Fruit fly (Drosophila melanogaster) whole organism, embryonic: Measurements from ENCODE around the gene CG17778.

Experiments used
- Adf1 ChIP-seq: fragments of 200-800 bp; sonication (Bioruptor generic); IDR thresholded peaks from 2 replicates; pipeline ENCODE4 v1.3.6; 2022; ENCODE audit warnings: missing biosample characterization, missing genetic modification characterization
- Antp ChIP-seq: fragments of 200-800 bp; sonication (Bioruptor generic); optimal IDR thresholded peaks from 3 replicates; lab custom pipeline; 2016; ENCODE audit warnings: missing biosample characterization, missing genetic modification characterization
- CG10431 ChIP-seq: fragments of 200-800 bp; sonication (Bioruptor generic); optimal IDR thresholded peaks from 3 replicates; lab custom pipeline; 2018; ENCODE audit warnings: missing biosample characterization, mild to moderate bottlenecking, missing genetic modification characterization
- CG10462 ChIP-seq: fragments of 200-800 bp; sonication (Bioruptor generic); optimal IDR thresholded peaks from 2 replicates; lab custom pipeline; 2016; ENCODE audit warnings: missing biosample characterization, missing genetic modification characterization
- CG11504 ChIP-seq: fragments of 200-800 bp; sonication (Bioruptor generic); optimal IDR thresholded peaks from 3 replicates; lab custom pipeline; 2019; ENCODE audit warnings: missing biosample characterization, mild to moderate bottlenecking, missing genetic modification characterization, moderate library complexity
- CG12071 ChIP-seq: fragments of 200-800 bp; sonication (Bioruptor generic); optimal IDR thresholded peaks from 3 replicates; lab custom pipeline; 2018; ENCODE audit warnings: missing biosample characterization, mild to moderate bottlenecking, missing genetic modification characterization
- CG12219 ChIP-seq: fragments of 200-800 bp; sonication (Bioruptor generic); optimal IDR thresholded peaks from 3 replicates; lab custom pipeline; 2018; ENCODE audit warnings: missing biosample characterization, mild to moderate bottlenecking, missing genetic modification characterization
- CG12744 ChIP-seq: fragments of 200-800 bp; sonication (Bioruptor generic); optimal IDR thresholded peaks from 2 replicates; lab custom pipeline; 2016; ENCODE audit warnings: missing biosample characterization, missing genetic modification characterization
- CG12769 ChIP-seq: fragments of 200-800 bp; sonication (Bioruptor generic); optimal IDR thresholded peaks from 2 replicates; lab custom pipeline; 2019; ENCODE audit warnings: missing biosample characterization, mild to moderate bottlenecking, missing genetic modification characterization, moderate library complexity
- CG15269 ChIP-seq: fragments of 200-800 bp; sonication (Bioruptor generic); optimal IDR thresholded peaks from 2 replicates; lab custom pipeline; 2018; ENCODE audit warnings: missing biosample characterization, mild to moderate bottlenecking, missing genetic modification characterization, moderate library complexity
- CG15696 ChIP-seq: fragments of 200-800 bp; sonication (Bioruptor generic); optimal IDR thresholded peaks from 2 replicates; lab custom pipeline; 2019; ENCODE audit warnings: missing biosample characterization, mild to moderate bottlenecking, missing genetic modification characterization, moderate library complexity
- CG18599 ChIP-seq: fragments of 200-800 bp; sonication (Bioruptor generic); optimal IDR thresholded peaks from 3 replicates; lab custom pipeline; 2017; ENCODE audit warnings: missing biosample characterization, missing genetic modification characterization, mild to moderate bottlenecking, moderate library complexity, missing genetic modification reagents
- CG2120 ChIP-seq: fragments of 200-800 bp; sonication (Bioruptor generic); optimal IDR thresholded peaks from 3 replicates; lab custom pipeline; 2016; ENCODE audit warnings: missing biosample characterization, missing genetic modification characterization
- CG30431 ChIP-seq: fragments of 200-800 bp; sonication (Bioruptor generic); optimal IDR thresholded peaks from 2 replicates; lab custom pipeline; 2017; ENCODE audit warnings: missing biosample characterization, missing genetic modification characterization
- CG5953 ChIP-seq: fragments of 200-800 bp; sonication (Bioruptor generic); IDR thresholded peaks from 2 replicates; pipeline ENCODE4 v1.3.6; 2022; ENCODE audit warnings: missing biosample characterization, missing genetic modification characterization
- CG6689 ChIP-seq: fragments of 200-800 bp; sonication (Bioruptor generic); IDR thresholded peaks from 2 replicates; pipeline ENCODE4 v1.3.6; 2022; ENCODE audit warnings: missing biosample characterization, missing genetic modification characterization
- CG8290 ChIP-seq, 3 experiments: fragments of 200-800 bp; sonication (Bioruptor generic); optimal IDR thresholded peaks; 2 replicates each; lab custom pipeline; 2016 to 2019; ENCODE audit warnings: missing biosample characterization in 3 of 3, missing genetic modification characterization in 3 of 3, mild to moderate bottlenecking in 2 of 3, moderate library complexity in 1 of 3
- CG9797 ChIP-seq: fragments of 200-800 bp; sonication (Bioruptor generic); optimal IDR thresholded peaks from 3 replicates; lab custom pipeline; 2018; ENCODE audit warnings: missing biosample characterization, mild to moderate bottlenecking, missing genetic modification characterization
- CG9817 ChIP-seq: fragments of 200-800 bp; sonication (Bioruptor generic); optimal IDR thresholded peaks from 2 replicates; lab custom pipeline; 2018; ENCODE audit warnings: missing biosample characterization, mild to moderate bottlenecking, missing genetic modification characterization, moderate library complexity
- CHES-1-like ChIP-seq: fragments of 200-800 bp; sonication (Bioruptor generic); optimal IDR thresholded peaks from 2 replicates; lab custom pipeline; 2016; ENCODE audit warnings: missing biosample characterization, missing genetic modification characterization
- Dbx ChIP-seq: fragments of 200-800 bp; sonication (Bioruptor generic); IDR thresholded peaks from 3 replicates; pipeline ENCODE4 v1.3.6; 2022; ENCODE audit warnings: missing biosample characterization, missing genetic modification characterization
- Deaf1 ChIP-seq: fragments of 200-800 bp; optimal IDR thresholded peaks from 3 replicates; lab custom pipeline; 2019; ENCODE audit warnings: missing biosample characterization, mild to moderate bottlenecking, missing genetic modification characterization, moderate library complexity
- Doc3 ChIP-seq: fragments of 200-800 bp; sonication (Bioruptor generic); IDR thresholded peaks from 3 replicates; pipeline ENCODE4 v1.3.6; 2022; ENCODE audit warnings: missing biosample characterization, missing genetic modification characterization; ENCODE audit not compliant: partially characterized antibody
- Lpt ChIP-seq: fragments of >200 bp; optimal IDR thresholded peaks from 2 replicates; lab custom pipeline; 2018; ENCODE audit warnings: missing biosample characterization, missing genetic modification characterization
- Mes4 ChIP-seq: fragments of 200-800 bp; sonication (Bioruptor generic); optimal IDR thresholded peaks from 2 replicates; lab custom pipeline; 2016; ENCODE audit warnings: missing biosample characterization, missing genetic modification characterization
- Optix ChIP-seq: fragments of 200-800 bp; sonication (Bioruptor generic); IDR thresholded peaks from 3 replicates; pipeline ENCODE4 v1.3.6; 2022; ENCODE audit warnings: missing biosample characterization, missing genetic modification characterization
- Rfx ChIP-seq: fragments of 200-800 bp; sonication (Bioruptor generic); IDR thresholded peaks from 2 replicates; pipeline ENCODE4 v1.3.6; 2022; ENCODE audit warnings: missing biosample characterization, missing genetic modification characterization
- Trl ChIP-seq, 3 experiments: fragments of >200 bp in 2 of 3; fragments of 200-800 bp in 1 of 3; sonication (Bioruptor generic) in 1 of 3; optimal IDR thresholded peaks; 2 replicates in 1 of 3; 3 replicates in 2 of 3; lab custom pipeline; 2016 to 2017; ENCODE audit warnings: missing biosample characterization in 1 of 3, missing genetic modification characterization in 1 of 3
- Xrp1 ChIP-seq: fragments of 200-800 bp; sonication (Bioruptor generic); IDR thresholded peaks from 2 replicates; pipeline ENCODE4 v1.3.6; 2022; ENCODE audit warnings: missing biosample characterization, missing genetic modification characterization
- cwo ChIP-seq: fragments of 200-800 bp; sonication (Bioruptor generic); optimal IDR thresholded peaks from 3 replicates; lab custom pipeline; 2017; ENCODE audit warnings: missing biosample characterization, missing genetic modification characterization, mild to moderate bottlenecking, moderate library complexity, missing genetic modification reagents
- dmrt11E ChIP-seq: fragments of 200-800 bp; sonication (Bioruptor generic); optimal IDR thresholded peaks from 3 replicates; lab custom pipeline; 2018; ENCODE audit warnings: missing biosample characterization, mild to moderate bottlenecking, missing genetic modification characterization, moderate library complexity
- dmrt99B ChIP-seq: fragments of 200-800 bp; sonication (Bioruptor generic); optimal IDR thresholded peaks from 2 replicates; lab custom pipeline; 2018; ENCODE audit warnings: missing biosample characterization, mild to moderate bottlenecking, missing genetic modification characterization, moderate library complexity
- eve ChIP-seq, 2 experiments: fragments of >200 bp; optimal IDR thresholded peaks; 2 replicates each; lab custom pipeline; 2017; ENCODE audit warnings: missing biosample characterization in 2 of 2, missing genetic modification characterization in 2 of 2
- gt ChIP-seq: fragments of 200-800 bp; sonication (Bioruptor generic); IDR thresholded peaks from 2 replicates; pipeline ENCODE4 v1.3.6; 2022; ENCODE audit warnings: missing biosample characterization, missing genetic modification characterization
- hbn ChIP-seq: fragments of 200-800 bp; sonication (Bioruptor generic); IDR thresholded peaks from 2 replicates; pipeline ENCODE4 v1.3.6; 2022; ENCODE audit warnings: missing biosample characterization, missing genetic modification characterization; ENCODE audit not compliant: partially characterized antibody
- hkb ChIP-seq, 2 experiments: fragments of 200-800 bp in 1 of 2; fragments of >200 bp in 1 of 2; sonication (Bioruptor generic) in 1 of 2; IDR thresholded peaks in 1 of 2; optimal IDR thresholded peaks in 1 of 2; 2 replicates each; pipeline versions ENCODE4 v1.3.6 to Lab custom; 2017 to 2022; ENCODE audit warnings: missing biosample characterization in 1 of 2, missing genetic modification characterization in 1 of 2
- lab ChIP-seq: fragments of 200-800 bp; sonication (Bioruptor generic); optimal IDR thresholded peaks from 3 replicates; lab custom pipeline; 2017; ENCODE audit warnings: missing biosample characterization, missing genetic modification characterization, mild to moderate bottlenecking, moderate library complexity, missing genetic modification reagents
- lmd ChIP-seq: fragments of 200-800 bp; sonication (Bioruptor generic); IDR thresholded peaks from 2 replicates; pipeline ENCODE4 v1.3.6; 2022; ENCODE audit warnings: missing biosample characterization, missing genetic modification characterization
- mirr ChIP-seq: fragments of 200-800 bp; sonication (Bioruptor generic); optimal IDR thresholded peaks from 3 replicates; lab custom pipeline; 2018; ENCODE audit warnings: missing biosample characterization, mild to moderate bottlenecking, missing genetic modification characterization
- nom ChIP-seq: fragments of 200-800 bp; sonication (Bioruptor generic); optimal IDR thresholded peaks from 2 replicates; lab custom pipeline; 2017; ENCODE audit warnings: missing biosample characterization, missing genetic modification characterization, mild to moderate bottlenecking, moderate library complexity, missing genetic modification reagents
- pnt ChIP-seq: fragments of 200-800 bp; sonication (Bioruptor generic); optimal IDR thresholded peaks from 3 replicates; lab custom pipeline; 2016; ENCODE audit warnings: missing biosample characterization, missing genetic modification characterization
- rib ChIP-seq: fragments of 200-800 bp; sonication (Bioruptor generic); IDR thresholded peaks from 2 replicates; pipeline ENCODE4 v1.3.6; 2022; ENCODE audit warnings: missing biosample characterization, missing genetic modification characterization
- sd ChIP-seq: fragments of 200-800 bp; sonication (Bioruptor generic); optimal IDR thresholded peaks from 3 replicates; lab custom pipeline; 2018; ENCODE audit warnings: missing biosample characterization, mild to moderate bottlenecking, missing genetic modification characterization, moderate library complexity
- seq ChIP-seq: fragments of 200-800 bp; sonication (Bioruptor generic); IDR thresholded peaks from 2 replicates; pipeline ENCODE4 v1.3.6; 2022; ENCODE audit warnings: missing biosample characterization, missing genetic modification characterization
- sob ChIP-seq: fragments of 200-800 bp; sonication (Bioruptor generic); IDR thresholded peaks from 2 replicates; pipeline ENCODE4 v1.3.6; 2022; ENCODE audit warnings: missing biosample characterization, missing genetic modification characterization
- sqz ChIP-seq: fragments of 200-800 bp; sonication (Bioruptor generic); optimal IDR thresholded peaks from 3 replicates; lab custom pipeline; 2018; ENCODE audit warnings: missing biosample characterization, mild to moderate bottlenecking, missing genetic modification characterization
- sr ChIP-seq: fragments of 200-800 bp; sonication (Bioruptor generic); IDR thresholded peaks from 3 replicates; pipeline ENCODE4 v1.3.6; 2022; ENCODE audit warnings: missing biosample characterization, missing genetic modification characterization
- tgo ChIP-seq: fragments of 200-800 bp; sonication (Bioruptor generic); IDR thresholded peaks from 3 replicates; pipeline ENCODE4 v1.3.6; 2022; ENCODE audit warnings: missing biosample characterization, missing genetic modification characterization
- vvl ChIP-seq: fragments of 200-800 bp; sonication (Bioruptor generic); IDR thresholded peaks from 2 replicates; pipeline ENCODE4 v1.3.6; 2022; ENCODE audit warnings: missing biosample characterization, missing genetic modification characterization

Gene CG17778

DNA sequence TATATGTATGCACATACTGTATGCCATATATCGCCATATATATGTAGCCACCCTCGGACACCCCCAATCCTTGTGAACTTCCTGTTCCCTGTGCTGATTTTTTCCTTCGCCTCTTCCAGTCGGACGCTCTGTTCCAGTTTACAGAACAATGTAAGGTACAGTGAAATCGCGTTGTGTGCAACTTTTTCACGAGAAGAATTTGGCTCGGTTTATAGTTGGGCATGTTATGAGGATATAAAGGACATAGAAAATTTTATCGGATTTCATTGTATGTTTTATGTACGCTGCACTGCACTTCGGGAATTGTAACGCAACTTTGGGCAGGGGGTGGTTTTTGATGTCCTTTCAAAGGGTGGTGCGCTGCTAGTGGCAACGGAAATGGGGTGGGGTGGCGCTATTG lies 29.9 kb downstream of the CG17778 start (continued):
- no peak for TF ChIP-seq CG8290 (GFP tag; optimal IDR thresholded peaks at IDR 0.05; lab: Kevin White, UChicago)
- TF ChIP-seq CG8290 (tag; optimal IDR thresholded peaks at IDR 0.05; lab: Kevin White, UChicago) = peak in 1 of 2 experiments; percentile 55
- peak; percentile 11; the same call in 1 of the 2 replicates for TF ChIP-seq seq
- TF ChIP-seq CG9817 (tag; lab: Kevin White, UChicago) = no peak
- TF ChIP-seq eve (GFP tag; optimal IDR thresholded peaks at IDR 0.05; lab: Kevin White, UChicago) = no peak
- TF ChIP-seq lab (GFP tag; lab: Kevin White, UChicago) = peak; percentile 52
- peak; percentile 30 for TF ChIP-seq sd
- TF ChIP-seq CG6689 (GFP tag; lab: Robert Waterston, UW) = peak; percentile 22; the same call in 1 of the 2 replicates
- TF ChIP-seq tgo (GFP tag; lab: Robert Waterston, UW) = no peak
- TF ChIP-seq pnt (GFP tag; lab: Kevin White, UChicago) = no peak
- peak; percentile 35 for TF ChIP-seq lmd
- no peak for TF ChIP-seq rib
- TF ChIP-seq dmrt11E = no peak
- TF ChIP-seq Dbx = no peak
- peak; percentile 78 for TF ChIP-seq CG18599 (GFP tag; lab: Kevin White, UChicago)
- TF ChIP-seq Xrp1 (GFP tag; lab: Robert Waterston, UW) = peak; percentile 28; the same call in 1 of the 2 replicates
- no peak for TF ChIP-seq gt (GFP tag; lab: Robert Waterston, UW)
- no peak for TF ChIP-seq Optix
- peak; percentile 2 for TF ChIP-seq CG15269 (tag; lab: Kevin White, UChicago)
- peak; percentile 29 for TF ChIP-seq Antp (GFP tag; lab: Kevin White, UChicago)
- TF ChIP-seq CG12744 (GFP tag; lab: Kevin White, UChicago) = no peak
- 0 out of 2 replicates have a peak, but pooled peaks have one; percentile 21 for TF ChIP-seq CG5953
- TF ChIP-seq Doc3 = no peak
- no peak for TF ChIP-seq CG10431 (GFP tag; lab: Kevin White, UChicago)
- TF ChIP-seq Lpt (GFP tag; lab: Kevin White, UChicago) = no peak
- TF ChIP-seq CG15696 = peak; percentile 0
- TF ChIP-seq CG12769 = peak; percentile 52
- no peak for TF ChIP-seq CG30431 (GFP tag; lab: Kevin White, UChicago)
- TF ChIP-seq hbn (GFP tag; lab: Robert Waterston, UW) = no peak
- TF ChIP-seq CG12219 = peak; percentile 34
- TF ChIP-seq sqz (GFP tag; lab: Kevin White, UChicago) = peak; percentile 6
- no peak for TF ChIP-seq hkb (optimal IDR thresholded peaks at IDR 0.05; lab: Kevin White, UChicago)
- TF ChIP-seq hkb (GFP tag; IDR thresholded peaks at IDR 0.05; lab: Robert Waterston, UW) = peak; percentile 48; the same call in 1 of the 2 replicates
- no peak for TF ChIP-seq CHES-1-like (GFP tag; lab: Kevin White, UChicago)
- no peak for TF ChIP-seq sr
- no peak for TF ChIP-seq CG12071 (GFP tag; lab: Kevin White, UChicago)
- TF ChIP-seq Rfx (GFP tag; lab: Robert Waterston, UW) = peak; percentile 41
- TF ChIP-seq Mes4 (GFP tag; lab: Kevin White, UChicago) = no peak
- TF ChIP-seq CG9797 = no peak
- TF ChIP-seq CG10462 (GFP tag; lab: Kevin White, UChicago) = no peak
- peak; percentile 43 for TF ChIP-seq dmrt99B (tag; lab: Kevin White, UChicago)
- peak; percentile 52 for TF ChIP-seq CG2120
- TF ChIP-seq vvl (GFP tag; lab: Robert Waterston, UW) = peak; percentile 67
- TF ChIP-seq sob (GFP tag; lab: Robert Waterston, UW) = 0 out of 2 replicates have a peak, but pooled peaks have one; percentile 10
- no peak for TF ChIP-seq Trl (optimal IDR thresholded peaks at IDR 0.05; lab: Kevin White, UChicago)
- no peak for TF ChIP-seq Trl (GFP tag; optimal IDR thresholded peaks at IDR 0.05; lab: Kevin White, UChicago)
- TF ChIP-seq mirr = no peak
- TF ChIP-seq Adf1 = no peak
- no peak for TF ChIP-seq nom (GFP tag; lab: Kevin White, UChicago)
- peak; percentile 31 for TF ChIP-seq CG11504 (tag; lab: Kevin White, UChicago)
- no peak for TF ChIP-seq cwo (GFP tag; lab: Kevin White, UChicago)
- TF ChIP-seq Deaf1 (tag; lab: Kevin White, UChicago) = peak; percentile 5
